Worm (Caenorhabditis elegans): Measurements from ENCODE around the gene R10H10.3.
A peak's percentile ranks its signal among the peaks of the same experiment; 100 is the strongest.

R10H10.3 gene

ce11 chrIV:10436401-10436800 is 48.1 kb downstream of the R10H10.3 start, which contains the start of gene ins-1:
ins-1 (plus strand) TSS chrIV:10436701.
- TF ChIP-seq C08G9.2 (tag; optimal IDR thresholded peaks at IDR 0.05) (no peak), ceh-48 (tag; optimal IDR thresholded peaks at IDR 0.05) (no peak), nhr-232 (tag; optimal IDR thresholded peaks at IDR 0.05) (no peak), ttx-3 (tag; optimal IDR thresholded peaks at IDR 0.05) (no peak), unc-55 (GFP tag; optimal IDR thresholded peaks at IDR 0.05) (no peak), hlh-8 (tag; optimal IDR thresholded peaks at IDR 0.05) (no peak), npax-4 (tag; optimal IDR thresholded peaks at IDR 0.05) (no peak), pax-1 (tag; optimal IDR thresholded peaks at IDR 0.05) (no peak), F13H6.1 (tag; optimal IDR thresholded peaks at IDR 0.05) (no peak), ceh-45 (GFP tag; IDR thresholded peaks at IDR 0.05) (no peak), nfya-1 (tag; optimal IDR thresholded peaks at IDR 0.05) (no peak), ahr-1 (tag; optimal IDR thresholded peaks at IDR 0.05) (no peak), hlh-13 (GFP tag; optimal IDR thresholded peaks at IDR 0.05) (no peak), Y22D7AL.16 (tag; optimal IDR thresholded peaks at IDR 0.05) (no peak), unc-3 (GFP tag; conservative IDR thresholded peaks at IDR 0.05) (no peak), unc-3 (tag; optimal IDR thresholded peaks at IDR 0.05) (no peak), sox-2 (GFP tag; IDR thresholded peaks at IDR 0.05) (no peak), ref-2 (tag; optimal IDR thresholded peaks at IDR 0.05) (no peak), C38D4.7 (GFP tag; optimal IDR thresholded peaks at IDR 0.05) (no peak)

ce11 chrIV:10437114-10437513 is 48.8 kb downstream of the R10H10.3 start:
- TF ChIP-seq odd-2 (tag; optimal IDR thresholded peaks at IDR 0.05): no peak
- TF ChIP-seq ceh-14 (tag; optimal IDR thresholded peaks at IDR 0.05): no peak
- TF ChIP-seq ceh-48 (tag; optimal IDR thresholded peaks at IDR 0.05): no peak
- TF ChIP-seq pqm-1 (tag; optimal IDR thresholded peaks at IDR 0.05): no peak
- TF ChIP-seq tbx-7 (tag; optimal IDR thresholded peaks at IDR 0.05): no peak

ce11 chrIV:10438901-10439300 is 50.6 kb downstream of the R10H10.3 start, which contains the start of gene F13B12.3:
F13B12.3 (plus strand) TSS chrIV:10439123.
- TF ChIP-seq ceh-6 (GFP tag; optimal IDR thresholded peaks at IDR 0.05): no peak
- no peak for TF ChIP-seq hlh-15 (tag; optimal IDR thresholded peaks at IDR 0.05)
- TF ChIP-seq ttx-3 (tag; optimal IDR thresholded peaks at IDR 0.05): no peak
- TF ChIP-seq elt-2 (tag; optimal IDR thresholded peaks at IDR 0.05): peak; percentile 38
- TF ChIP-seq ref-2 (tag; optimal IDR thresholded peaks at IDR 0.05): no peak
- no peak for TF ChIP-seq npax-4 (tag; optimal IDR thresholded peaks at IDR 0.05)
- TF ChIP-seq fkh-10 (GFP tag; optimal IDR thresholded peaks at IDR 0.05): no peak
